Fruit fly (Drosophila melanogaster): Measurements from ENCODE around the gene CG42570.

Gene CG42570

dm6 chr3L:15675111-15675510 is 42.5 kb upstream of the CG42570 start (continued):
- TF ChIP-seq fd64A (GFP tag; optimal IDR thresholded peaks at IDR 0.05) (peak; percentile 56), sr (GFP tag; IDR thresholded peaks at IDR 0.05) (no peak), CG13287 (GFP tag; IDR thresholded peaks at IDR 0.05; ENCODE audit: partially characterized antibody) (no peak), ro (GFP tag; IDR thresholded peaks at IDR 0.05) (no peak), Rfx (GFP tag; IDR thresholded peaks at IDR 0.05) (no peak), hbn (GFP tag; IDR thresholded peaks at IDR 0.05; ENCODE audit: partially characterized antibody) (no peak), CG13296 (GFP tag; optimal IDR thresholded peaks at IDR 0.05) (no peak), CG3847 (GFP tag; IDR thresholded peaks at IDR 0.05) (no peak), Dp (GFP tag; optimal IDR thresholded peaks at IDR 0.05) (no peak), CG6272 (GFP tag; IDR thresholded peaks at IDR 0.05) (no peak), CG31224 (GFP tag; IDR thresholded peaks at IDR 0.05) (no peak), z (GFP tag; IDR thresholded peaks at IDR 0.05) (0 out of 3 replicates have a peak, but pooled peaks have one; percentile 25), HLHmδ (GFP tag; optimal IDR thresholded peaks at IDR 0.05) (no peak), rib (GFP tag; IDR thresholded peaks at IDR 0.05) (no peak), Dad (GFP tag; optimal IDR thresholded peaks at IDR 0.05) (no peak), Hsf (GFP tag; optimal IDR thresholded peaks at IDR 0.05) (peak; percentile 57), CG6765 (GFP tag; optimal IDR thresholded peaks at IDR 0.05) (no peak), CG3163 (GFP tag; optimal IDR thresholded peaks at IDR 0.05) (no peak), stwl (tag; optimal IDR thresholded peaks at IDR 0.05) (peak; percentile 44), CG33557 (GFP tag; optimal IDR thresholded peaks at IDR 0.05) (peak; percentile 83), wdn (GFP tag; IDR thresholded peaks at IDR 0.05) (no peak), CG1529 (GFP tag; optimal IDR thresholded peaks at IDR 0.05) (peak; percentile 66), Rx (GFP tag; IDR thresholded peaks at IDR 0.05) (peak; percentile 40), pzg (GFP tag; optimal IDR thresholded peaks at IDR 0.05) (no peak), unpg (GFP tag; optimal IDR thresholded peaks at IDR 0.05) (peak; percentile 80), dmrt11E (tag; optimal IDR thresholded peaks at IDR 0.05) (peak; percentile 95), Ssrp (tag; optimal IDR thresholded peaks at IDR 0.05) (peak; percentile 78), al (GFP tag; IDR thresholded peaks at IDR 0.05) (no peak), lmd (GFP tag; IDR thresholded peaks at IDR 0.05) (peak; percentile 50; the same call in 1 of the 2 replicates), oc (tag; optimal IDR thresholded peaks at IDR 0.05) (peak; percentile 68), trem (tag; optimal IDR thresholded peaks at IDR 0.05) (peak; percentile 86), zf30C (GFP tag; optimal IDR thresholded peaks at IDR 0.05) (peak; percentile 84), CG2116 (GFP tag; optimal IDR thresholded peaks at IDR 0.05) (no peak), CG17361 (GFP tag; IDR thresholded peaks at IDR 0.05) (peak; percentile 81), dysf (GFP tag; IDR thresholded peaks at IDR 0.05) (peak; percentile 28; the same call in 1 of the 3 replicates), HLH4C (GFP tag; IDR thresholded peaks at IDR 0.05; ENCODE audit: partially characterized antibody) (no peak), bbx (GFP tag; IDR thresholded peaks at IDR 0.05; ENCODE audit: partially characterized antibody) (no peak), pnt (GFP tag; optimal IDR thresholded peaks at IDR 0.05) (peak; percentile 55), CG13894 (tag; optimal IDR thresholded peaks at IDR 0.05) (no peak), sqz (GFP tag; optimal IDR thresholded peaks at IDR 0.05) (peak; percentile 38), CG14014 (GFP tag; IDR thresholded peaks at IDR 0.05) (no peak), CG7839 (tag; optimal IDR thresholded peaks at IDR 0.05) (peak; percentile 71), gce (GFP tag; IDR thresholded peaks at IDR 0.05) (no peak), nerfin-2 (GFP tag; IDR thresholded peaks at IDR 0.05; ENCODE audit: partially characterized antibody) (no peak), MESR4 (GFP tag; optimal IDR thresholded peaks at IDR 0.05) (no peak), abd-A (tag; optimal IDR thresholded peaks at IDR 0.05) (no peak), CG10147 (GFP tag; optimal IDR thresholded peaks at IDR 0.05) (no peak), bowl (GFP tag; IDR thresholded peaks at IDR 0.05) (no peak), CG3281 (GFP tag; optimal IDR thresholded peaks at IDR 0.05) (no peak), sug (tag; optimal IDR thresholded peaks at IDR 0.05) (no peak), CG14860 (GFP tag; IDR thresholded peaks at IDR 0.05; ENCODE audit: partially characterized antibody) (no peak)
